Worm (Caenorhabditis elegans): ENCODE data around the gene F18C5.5.

The F18C5.5 gene

DNA sequence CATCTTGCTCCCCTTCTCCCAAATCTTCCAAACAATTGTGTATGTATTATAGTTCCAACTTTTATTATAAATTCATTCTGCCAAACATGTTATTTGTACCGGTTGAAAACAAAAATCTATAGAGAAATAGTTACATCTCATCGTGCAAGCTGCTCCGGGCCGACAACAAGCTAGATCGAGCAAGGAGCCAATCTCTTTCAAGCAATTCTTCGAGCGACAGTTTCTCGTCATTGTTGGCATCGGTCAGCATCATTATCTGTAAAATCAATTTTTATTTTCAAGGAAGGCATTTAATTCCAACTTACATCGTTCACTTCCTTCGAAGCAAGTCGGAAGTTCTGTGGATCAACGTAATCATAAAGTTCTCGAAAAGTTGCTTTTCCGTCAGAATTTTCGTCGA is 24.5 kb upstream of the F18C5.5 start (continued):
- TF ChIP-seq arid-1 (GFP tag; conservative IDR thresholded peaks at IDR 0.05), result peak; percentile 47; the same call in 1 of the 2 replicates
- no peak for TF ChIP-seq php-3 (GFP tag; IDR thresholded peaks at IDR 0.05)
- no peak for TF ChIP-seq madf-9 (GFP tag; conservative IDR thresholded peaks at IDR 0.05)
- TF ChIP-seq F37D6.2 (tag; optimal IDR thresholded peaks at IDR 0.05), result no peak
- no peak for TF ChIP-seq daf-19 (GFP tag; conservative IDR thresholded peaks at IDR 0.05)
- TF ChIP-seq unc-39 (tag; optimal IDR thresholded peaks at IDR 0.05), result no peak
- TF ChIP-seq ztf-7 (tag; optimal IDR thresholded peaks at IDR 0.05), result no peak

- peak in 1 of 2 experiments; percentile 6 for TF ChIP-seq lsy-2 (tag; optimal IDR thresholded peaks at IDR 0.05)
- TF ChIP-seq mep-1 (tag; optimal IDR thresholded peaks at IDR 0.05), result no peak
- TF ChIP-seq zag-1 (tag; optimal IDR thresholded peaks at IDR 0.05), result no peak
- TF ChIP-seq hlh-11 (tag; optimal IDR thresholded peaks at IDR 0.05), result no peak
- TF ChIP-seq hlh-30 (tag; optimal IDR thresholded peaks at IDR 0.05; ENCODE audit: insufficient read depth), result no peak
- TF ChIP-seq fos-1 (tag; optimal IDR thresholded peaks at IDR 0.05), result peak; percentile 42
- TF ChIP-seq nhr-10 (tag; optimal IDR thresholded peaks at IDR 0.05), result no peak
- no peak for TF ChIP-seq madf-5 (GFP tag; IDR thresholded peaks at IDR 0.05)
- no peak for TF ChIP-seq ztf-7 (tag; optimal IDR thresholded peaks at IDR 0.05)
- TF ChIP-seq dmd-9 (GFP tag; IDR thresholded peaks at IDR 0.05), result 0 out of 2 replicates have a peak, but pooled peaks have one; percentile 18
- no peak for TF ChIP-seq ama-1 (optimal IDR thresholded peaks at IDR 0.05)
- TF ChIP-seq R02D3.7 (tag; optimal IDR thresholded peaks at IDR 0.05), result no peak
- TF ChIP-seq dmd-6 (GFP tag; IDR thresholded peaks at IDR 0.05), result peak; percentile 30
- no peak for TF ChIP-seq jun-1 (tag; optimal IDR thresholded peaks at IDR 0.05)
- TF ChIP-seq ceh-62 (tag; optimal IDR thresholded peaks at IDR 0.05), result no peak
- TF ChIP-seq T26A8.4 (GFP tag; IDR thresholded peaks at IDR 0.05), result no peak
- no peak for TF ChIP-seq Y105C5A.15 (GFP tag; IDR thresholded peaks at IDR 0.05)
- TF ChIP-seq mxl-2 (GFP tag; conservative IDR thresholded peaks at IDR 0.05), result no peak
- no peak for TF ChIP-seq mdt-29 (GFP tag; IDR thresholded peaks at IDR 0.05)
- TF ChIP-seq lin-38 (GFP tag; IDR thresholded peaks at IDR 0.05), result no peak
- TF ChIP-seq nhr-6 (tag; optimal IDR thresholded peaks at IDR 0.05), result peak; percentile 1
- no peak for TF ChIP-seq zfp-2 (tag; optimal IDR thresholded peaks at IDR 0.05)
- no peak for TF ChIP-seq dve-1 (tag; optimal IDR thresholded peaks at IDR 0.05; ENCODE audit: insufficient read depth)
- TF ChIP-seq nhr-28 (tag; optimal IDR thresholded peaks at IDR 0.05), result no peak
- TF ChIP-seq gei-8 (GFP tag; optimal IDR thresholded peaks at IDR 0.05), result no peak
- no peak for TF ChIP-seq ceh-32 (tag; optimal IDR thresholded peaks at IDR 0.05; ENCODE audit: poor library complexity)
- TF ChIP-seq egl-27 (tag; optimal IDR thresholded peaks at IDR 0.05), result no peak
- no peak for TF ChIP-seq T20F7.1 (GFP tag; optimal IDR thresholded peaks at IDR 0.05)
- no peak for TF ChIP-seq lin-29 (GFP tag; IDR thresholded peaks at IDR 0.05)
- no peak for TF ChIP-seq daf-16 (GFP tag; optimal IDR thresholded peaks at IDR 0.05)
- peak; percentile 34 for TF ChIP-seq daf-16 (tag; optimal IDR thresholded peaks at IDR 0.05)
- no peak for TF ChIP-seq zfp-3 (GFP tag; conservative IDR thresholded peaks at IDR 0.05)
These were observed 22.9 kb upstream of the F18C5.5 start, which contains the start of gene vps-32.1 for ce11 chrII:6589408-6589807. vps-32.1 (plus strand) TSS chrII:6589708.

ce11 chrII:6588605-6589292 is 22.2 kb upstream of the F18C5.5 start, which contains the start of gene icd-1:
icd-1 (minus strand) TSS chrII:6588655.
- TF ChIP-seq snpc-4 (tag; optimal IDR thresholded peaks at IDR 0.05) (no peak), pha-4 (GFP tag; IDR thresholded peaks at IDR 0.05) (peak; percentile 94), pha-4 (tag; optimal IDR thresholded peaks at IDR 0.05) (peak; percentile 79), lim-7 (GFP tag; IDR thresholded peaks at IDR 0.05) (no peak), nhr-41 (GFP tag; IDR thresholded peaks at IDR 0.05) (peak; percentile 62; the same call in 1 of the 2 replicates), nhr-102 (tag; optimal IDR thresholded peaks at IDR 0.05) (peak; percentile 93), daf-19 (GFP tag; conservative IDR thresholded peaks at IDR 0.05) (peak; percentile 88), arid-1 (GFP tag; conservative IDR thresholded peaks at IDR 0.05) (peak; percentile 86), nhr-10 (tag; optimal IDR thresholded peaks at IDR 0.05) (peak; percentile 72), ZK337.2 (GFP tag; IDR thresholded peaks at IDR 0.05) (no peak), ceh-20 (GFP tag; IDR thresholded peaks at IDR 0.05) (peak; percentile 89), ztf-7 (tag; optimal IDR thresholded peaks at IDR 0.05) (peak; percentile 78), daf-8 (GFP tag; IDR thresholded peaks at IDR 0.05) (no peak), ceh-32 (tag; optimal IDR thresholded peaks at IDR 0.05; ENCODE audit: poor library complexity) (peak; percentile 17), mxl-2 (GFP tag; conservative IDR thresholded peaks at IDR 0.05) (no peak), zfp-3 (GFP tag; conservative IDR thresholded peaks at IDR 0.05) (peak; percentile 63; the same call in 1 of the 2 replicates), snpc-1.2 (GFP tag; IDR thresholded peaks at IDR 0.05) (peak; percentile 64), nhr-237 (tag; optimal IDR thresholded peaks at IDR 0.05) (peak; percentile 18)
